Fruit fly (Drosophila melanogaster) whole organism: ENCODE measurements around the gene isoQC.

ENCODE experiments used
- CG8478 ChIP-seq: fragments of >200 bp; optimal IDR thresholded peaks from 2 replicates; lab custom pipeline; 2018; ENCODE audit warnings: inconsistent platforms
- Dll ChIP-seq: fragments of >200 bp; optimal IDR thresholded peaks from 2 replicates; lab custom pipeline; 2017
- EcR ChIP-seq, 2 experiments: fragments of >200 bp; optimal IDR thresholded peaks; 2 replicates each; lab custom pipeline; 2017; ENCODE audit warnings: missing biosample characterization in 2 of 2, missing genetic modification characterization in 2 of 2, missing genetic modification reagents in 2 of 2
- pan ChIP-seq: fragments of >200 bp; optimal IDR thresholded peaks from 2 replicates; lab custom pipeline; 2017
- psq ChIP-seq: fragments of >200 bp; optimal IDR thresholded peaks from 2 replicates; lab custom pipeline; 2017
- usp ChIP-seq: fragments of >200 bp; optimal IDR thresholded peaks from 2 replicates; lab custom pipeline; 2017; ENCODE audit warnings: missing biosample characterization, missing genetic modification characterization, mixed read lengths

Gene isoQC

DNA sequence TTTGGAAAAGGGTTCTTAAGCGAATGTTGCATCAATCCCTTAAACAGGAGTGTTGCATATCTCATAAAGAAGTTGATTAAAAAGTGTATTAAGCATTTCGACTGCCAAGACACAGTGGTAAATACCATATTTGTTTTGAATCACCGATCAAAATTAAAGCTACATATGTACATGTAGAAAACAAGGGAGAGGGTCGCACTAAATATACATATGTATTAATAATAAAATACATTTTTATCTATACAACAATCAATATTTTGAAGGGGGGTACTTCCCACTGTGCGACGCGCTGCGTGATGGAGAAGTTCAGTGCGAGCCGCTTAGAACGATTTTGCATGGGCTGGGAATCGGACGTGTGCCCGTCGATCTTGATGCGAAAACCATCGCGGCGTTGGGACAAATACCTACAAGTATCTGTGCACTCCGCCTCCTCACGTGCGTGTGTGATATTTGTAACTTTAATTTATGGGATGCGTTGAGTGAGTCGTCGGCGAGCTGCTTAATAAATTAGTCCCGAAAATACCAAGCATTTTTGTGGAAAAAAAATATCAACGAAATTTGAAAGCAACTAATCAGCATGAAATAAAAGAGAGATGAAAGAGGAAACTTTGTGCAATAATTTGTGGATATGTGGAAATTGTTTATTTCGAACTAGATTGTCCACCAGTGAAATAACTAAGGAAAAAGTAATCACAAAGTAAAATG, 29.3 kb upstream of the isoQC start:
- TF ChIP-seq psq (lab: Kevin White, UChicago) (no peak), CG8478 (lab: Kevin White, UChicago) (no peak), EcR (GFP tag; optimal IDR thresholded peaks at IDR 0.05; lab: Kevin White, UChicago) (no peak), Dll (lab: Kevin White, UChicago) (no peak), usp (GFP tag; lab: Kevin White, UChicago) (no peak), pan (lab: Kevin White, UChicago) (no peak)

DNA sequence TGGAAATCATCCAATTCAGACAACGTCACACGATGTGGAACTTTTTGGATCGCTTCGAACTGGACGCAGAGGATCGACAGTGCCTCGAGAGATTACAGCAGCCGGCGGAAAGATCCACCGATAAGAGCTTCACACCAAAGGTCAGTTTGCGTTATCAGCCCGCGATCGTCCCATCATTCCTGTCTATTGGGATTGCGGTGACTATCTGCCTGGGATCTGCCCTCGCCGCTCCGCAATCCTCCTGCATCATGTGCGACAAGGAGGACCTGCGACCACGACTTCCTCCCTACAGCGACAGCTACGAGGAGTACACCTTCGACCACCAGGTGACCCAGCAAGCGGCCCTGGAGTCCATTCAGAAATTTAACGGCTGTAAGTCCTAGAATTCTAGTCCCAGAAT, 28.2 kb upstream of the isoQC start:
- TF ChIP-seq CG8478 (lab: Kevin White, UChicago) (no peak), Dll (lab: Kevin White, UChicago) (no peak), pan (lab: Kevin White, UChicago) (no peak), EcR (GFP tag; optimal IDR thresholded peaks at IDR 0.05; lab: Kevin White, UChicago) (no peak), psq (lab: Kevin White, UChicago) (no peak), usp (GFP tag; lab: Kevin White, UChicago) (no peak)

DNA sequence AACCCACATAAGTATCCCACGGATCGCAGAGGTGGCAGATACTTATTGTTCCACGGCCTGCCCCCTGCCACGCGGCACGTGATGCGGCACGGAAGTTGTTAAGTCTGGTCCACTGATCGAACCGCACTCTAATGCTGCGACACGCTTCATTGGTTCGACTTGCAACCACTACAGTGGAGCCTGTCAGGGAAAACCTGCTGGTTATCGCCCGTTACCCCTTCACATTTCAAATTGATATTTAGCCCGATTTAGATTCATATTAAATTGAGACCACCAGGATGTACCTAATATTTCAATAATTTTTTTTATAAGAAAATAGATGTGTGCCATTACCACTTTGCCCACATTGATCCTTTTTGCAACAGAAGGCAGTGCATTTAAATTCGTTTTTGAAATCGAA, 26.9 kb upstream of the isoQC start:
- no peak for TF ChIP-seq CG8478 (lab: Kevin White, UChicago)
- no peak for TF ChIP-seq EcR (GFP tag; optimal IDR thresholded peaks at IDR 0.05; lab: Kevin White, UChicago)
- TF ChIP-seq usp (GFP tag; lab: Kevin White, UChicago), result no peak
- TF ChIP-seq psq (lab: Kevin White, UChicago), result no peak
- TF ChIP-seq Dll (lab: Kevin White, UChicago), result no peak
- TF ChIP-seq pan (lab: Kevin White, UChicago), result no peak

DNA sequence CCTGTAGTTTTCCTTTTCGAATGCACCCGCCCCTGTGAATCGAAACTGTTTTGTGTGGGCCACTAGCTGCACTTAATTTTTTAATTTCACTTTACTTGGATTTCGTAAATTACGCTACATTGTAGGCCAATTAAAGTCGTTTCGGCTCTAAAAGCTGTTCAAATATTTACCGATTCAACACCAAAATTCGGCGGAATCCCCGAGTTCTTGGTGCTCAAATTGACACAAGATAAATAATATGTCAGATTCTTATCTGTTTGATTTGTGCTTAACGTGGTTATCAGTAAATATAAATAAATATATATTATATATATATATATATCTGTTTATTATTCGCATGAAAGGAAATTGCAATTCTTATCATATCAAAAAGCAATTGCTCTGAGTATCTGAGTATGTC, 26.3 kb upstream of the isoQC start:
- TF ChIP-seq pan (lab: Kevin White, UChicago) (no peak), usp (GFP tag; lab: Kevin White, UChicago) (no peak), CG8478 (lab: Kevin White, UChicago) (no peak), psq (lab: Kevin White, UChicago) (no peak), Dll (lab: Kevin White, UChicago) (no peak), EcR (GFP tag; optimal IDR thresholded peaks at IDR 0.05; lab: Kevin White, UChicago) (no peak)

DNA sequence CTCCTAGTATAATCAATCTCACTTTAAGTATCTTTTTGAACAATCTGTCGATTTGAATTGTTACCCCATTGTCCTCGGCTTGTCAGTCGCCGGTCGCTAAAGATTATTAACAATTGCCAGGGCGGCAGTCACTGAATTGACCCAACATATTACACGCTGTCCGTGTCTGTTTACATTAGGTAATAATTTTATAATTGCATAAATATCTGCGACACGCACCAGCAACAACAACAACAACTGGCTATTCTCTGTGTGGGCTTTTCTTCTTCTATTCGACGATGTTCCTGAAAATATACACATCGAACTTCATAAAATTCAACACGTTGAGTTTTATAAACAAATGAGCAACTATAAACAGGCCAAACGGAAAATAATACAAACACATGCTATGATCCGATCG, 25.5 kb upstream of the isoQC start:
- TF ChIP-seq usp (GFP tag; lab: Kevin White, UChicago) (no peak), psq (lab: Kevin White, UChicago) (no peak), CG8478 (lab: Kevin White, UChicago) (no peak), Dll (lab: Kevin White, UChicago) (no peak), pan (lab: Kevin White, UChicago) (no peak), EcR (GFP tag; optimal IDR thresholded peaks at IDR 0.05; lab: Kevin White, UChicago) (no peak)

DNA sequence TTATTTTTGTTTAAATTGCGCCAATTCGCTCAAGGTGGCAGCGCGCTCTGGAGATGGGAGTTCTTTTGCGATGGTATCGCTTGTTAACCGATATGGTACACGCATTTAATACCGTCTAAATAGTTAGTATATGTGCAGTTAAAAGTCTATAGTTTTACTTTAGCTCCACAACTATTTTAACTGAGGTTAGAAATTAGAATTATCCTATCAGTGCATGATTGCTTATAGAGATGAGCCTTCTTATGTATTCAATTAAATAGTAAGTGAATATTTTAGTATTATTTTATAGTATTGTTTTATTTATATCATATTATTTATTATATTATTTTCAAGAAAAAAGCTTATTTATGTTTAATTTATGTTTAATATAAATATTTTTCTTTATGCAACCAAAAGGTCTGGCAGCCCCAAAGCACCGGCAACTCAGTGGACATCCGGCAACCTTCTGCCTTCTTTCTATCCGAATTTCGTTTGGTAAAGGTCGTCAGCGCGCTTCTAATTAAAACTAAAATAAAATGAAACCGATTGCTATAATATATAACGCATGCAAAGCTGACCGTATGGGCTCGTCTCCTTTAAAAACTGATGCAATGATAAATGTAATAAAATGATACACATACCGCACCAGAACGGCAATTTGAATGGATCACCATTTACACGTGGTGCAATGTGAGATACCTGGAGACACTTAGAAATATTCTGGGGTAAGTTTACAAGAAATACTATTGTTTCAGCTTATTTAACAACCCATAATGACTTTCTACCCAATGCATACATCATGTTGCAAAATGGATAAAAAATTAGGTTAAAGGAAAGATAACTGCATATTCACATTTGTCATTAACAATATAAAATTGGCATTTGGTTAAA, 21.2 kb upstream of the isoQC start, which contains the start of gene CG5199:
Gene CG5199 (minus strand): TSS at position 52 of the 870 bp plus-strand sequence.
- TF ChIP-seq usp (GFP tag; lab: Kevin White, UChicago) (no peak), pan (lab: Kevin White, UChicago) (no peak), EcR (GFP tag; optimal IDR thresholded peaks at IDR 0.05; lab: Kevin White, UChicago) (no peak), Dll (lab: Kevin White, UChicago) (no peak), psq (lab: Kevin White, UChicago) (no peak), CG8478 (lab: Kevin White, UChicago) (no peak)

DNA sequence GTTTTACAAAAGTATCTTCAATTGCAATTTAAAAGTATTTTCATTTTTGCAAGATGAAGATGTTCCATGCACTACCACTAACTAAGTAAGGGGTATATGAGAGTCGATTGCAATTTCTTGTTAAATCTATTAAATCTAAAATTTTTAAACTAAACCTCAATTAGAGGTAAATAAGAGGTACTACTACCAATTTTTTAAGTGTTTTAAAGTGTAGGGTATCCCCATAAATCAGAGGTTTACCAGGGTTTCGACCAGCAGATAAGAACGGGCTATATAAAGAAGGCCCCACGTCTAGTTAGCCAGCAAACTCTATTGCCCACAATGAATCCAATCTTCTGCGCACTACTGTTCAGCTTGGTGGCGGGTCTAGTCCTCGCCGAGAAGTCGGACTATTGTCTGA, 13.9 kb upstream of the isoQC start, which contains the start of gene mag:
Gene mag (plus strand): TSS at position 301 of the 400 bp plus-strand sequence.
- TF ChIP-seq pan (lab: Kevin White, UChicago), result no peak
- no peak for TF ChIP-seq psq (lab: Kevin White, UChicago)
- TF ChIP-seq Dll (lab: Kevin White, UChicago), result no peak
- no peak for TF ChIP-seq usp (GFP tag; lab: Kevin White, UChicago)
- no peak for TF ChIP-seq EcR (GFP tag; optimal IDR thresholded peaks at IDR 0.05; lab: Kevin White, UChicago)
- no peak for TF ChIP-seq CG8478 (lab: Kevin White, UChicago)

DNA sequence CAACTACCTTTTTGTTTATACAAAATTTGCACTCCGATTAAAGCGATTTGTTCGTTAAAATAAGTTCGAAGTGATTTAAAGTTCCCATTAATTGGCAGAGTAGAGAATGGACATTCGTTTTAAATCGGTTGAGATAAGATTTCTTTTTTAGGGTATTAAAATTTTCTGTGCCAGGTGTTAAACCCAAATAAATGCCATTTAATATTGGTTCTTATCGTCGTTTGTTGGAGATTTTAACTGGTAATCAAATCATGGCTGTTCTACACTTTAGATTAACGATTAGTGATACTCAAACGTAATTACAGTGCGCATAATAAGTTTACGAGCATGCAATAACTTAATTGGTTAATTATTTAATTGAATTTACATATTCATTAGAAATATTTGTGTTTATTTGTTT, 11.9 kb upstream of the isoQC start:
- TF ChIP-seq usp (GFP tag; lab: Kevin White, UChicago) (no peak), CG8478 (lab: Kevin White, UChicago) (no peak), psq (lab: Kevin White, UChicago) (no peak), EcR (GFP tag; optimal IDR thresholded peaks at IDR 0.05; lab: Kevin White, UChicago) (no peak), Dll (lab: Kevin White, UChicago) (no peak), pan (lab: Kevin White, UChicago) (no peak)

DNA sequence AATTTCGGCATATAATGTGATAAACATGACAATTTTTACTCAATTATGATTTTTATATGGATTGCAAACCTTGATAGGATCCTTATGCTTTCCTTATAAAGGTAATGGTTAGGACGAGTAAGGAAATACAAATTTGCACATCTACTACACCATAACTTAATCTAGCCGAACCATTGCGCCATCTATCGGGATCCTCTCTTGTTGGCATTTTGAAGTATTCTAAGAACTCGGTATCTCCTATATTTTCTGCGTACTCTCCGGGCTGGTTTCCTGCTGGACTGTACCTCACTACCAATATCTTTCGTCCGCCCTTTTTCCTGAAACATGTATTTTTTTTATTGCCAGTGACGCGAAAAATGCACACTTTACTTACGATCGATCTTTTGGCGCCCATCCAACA, 9.6 kb upstream of the isoQC start, which contains the start of gene atk:
Gene atk (minus strand): TSS at position 186 of the 400 bp plus-strand sequence.
- no peak for TF ChIP-seq Dll (lab: Kevin White, UChicago)
- no peak for TF ChIP-seq EcR (GFP tag; optimal IDR thresholded peaks at IDR 0.05; lab: Kevin White, UChicago)
- no peak for TF ChIP-seq CG8478 (lab: Kevin White, UChicago)
- TF ChIP-seq usp (GFP tag; lab: Kevin White, UChicago), result no peak
- no peak for TF ChIP-seq psq (lab: Kevin White, UChicago)
- TF ChIP-seq pan (lab: Kevin White, UChicago), result no peak

DNA sequence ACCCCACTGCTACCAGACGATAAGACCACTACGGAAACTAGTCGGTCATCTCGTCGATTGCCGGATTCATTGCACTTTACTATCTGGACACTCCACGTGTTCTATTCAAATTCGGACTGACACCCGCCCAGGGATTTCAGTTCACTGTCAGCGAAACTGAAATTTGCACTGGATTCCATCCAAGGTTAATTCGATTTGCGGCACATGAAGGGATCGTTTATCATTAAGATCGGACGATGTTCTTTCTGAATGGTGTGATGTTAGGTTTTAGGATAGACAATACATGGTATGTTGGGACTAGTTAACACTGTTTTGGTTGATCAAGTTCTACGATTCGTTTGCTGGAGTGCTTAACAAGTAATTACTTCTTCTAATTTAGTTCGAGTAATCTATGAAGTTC, 8.3 kb upstream of the isoQC start, which contains the start of gene CG42764:
Gene CG42764 (minus strand): TSS at position 101 of the 400 bp plus-strand sequence.
- TF ChIP-seq EcR (GFP tag; optimal IDR thresholded peaks at IDR 0.05; lab: Kevin White, UChicago) (no peak), pan (lab: Kevin White, UChicago) (no peak), psq (lab: Kevin White, UChicago) (no peak), CG8478 (lab: Kevin White, UChicago) (no peak), usp (GFP tag; lab: Kevin White, UChicago) (no peak), Dll (lab: Kevin White, UChicago) (no peak)
